Worm (Caenorhabditis elegans): Measurements from ENCODE around the gene sre-26.
A peak's percentile ranks its signal among the peaks of the same experiment; 100 is the strongest.

The sre-26 gene

DNA sequence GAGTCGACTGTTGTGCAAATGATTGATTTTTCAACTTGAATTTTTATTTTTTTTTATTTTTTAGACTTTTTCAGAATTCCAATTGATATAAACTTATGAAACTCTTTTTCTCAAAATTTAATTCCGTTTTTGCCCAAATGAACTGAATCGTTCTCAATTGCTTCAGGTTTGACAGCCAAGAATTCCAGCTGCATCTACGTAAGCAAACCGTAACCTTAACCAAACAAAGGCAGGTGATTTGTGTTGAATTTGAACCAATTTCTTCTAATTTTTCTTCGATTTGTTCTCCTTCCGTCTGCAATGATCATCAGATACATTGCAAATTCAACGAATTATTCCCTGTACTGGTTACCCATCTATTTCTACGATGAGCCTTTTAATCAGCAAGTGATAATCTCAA is 29.5 kb upstream of the sre-26 start, which contains the start of gene sre-34:
TSS of gene sre-34 (plus strand) at position 301 of the 400 bp plus-strand sequence.
- TF ChIP-seq mel-28 (tag; optimal IDR thresholded peaks at IDR 0.05; ENCODE audit: borderline replicate concordance): no peak
- no peak for TF ChIP-seq F39B2.1 (GFP tag; IDR thresholded peaks at IDR 0.05)
- TF ChIP-seq efl-1 (GFP tag; optimal IDR thresholded peaks at IDR 0.05): no peak
- TF ChIP-seq snpc-4 (GFP tag; optimal IDR thresholded peaks at IDR 0.05): no peak
- no peak for TF ChIP-seq snpc-4 (tag; optimal IDR thresholded peaks at IDR 0.05)
- no peak for TF ChIP-seq snpc-3.4 (tag; optimal IDR thresholded peaks at IDR 0.05)
- no peak for TF ChIP-seq mxl-1 (tag; optimal IDR thresholded peaks at IDR 0.05)
- TF ChIP-seq athp-1 (tag; optimal IDR thresholded peaks at IDR 0.05): no peak
- TF ChIP-seq gei-17 (GFP tag; optimal IDR thresholded peaks at IDR 0.05): no peak
- TF ChIP-seq repo-1 (tag; optimal IDR thresholded peaks at IDR 0.05): no peak
- no peak for TF ChIP-seq snpc-1.1 (tag; optimal IDR thresholded peaks at IDR 0.05; ENCODE audit: insufficient read depth)
- TF ChIP-seq ztf-6 (GFP tag; IDR thresholded peaks at IDR 0.05): no peak
- no peak for TF ChIP-seq tbp1 (GFP tag; optimal IDR thresholded peaks at IDR 0.05)
- no peak for TF ChIP-seq ztf-18 (tag; optimal IDR thresholded peaks at IDR 0.05)
- no peak for TF ChIP-seq lag-1 (GFP tag; IDR thresholded peaks at IDR 0.05)
- TF ChIP-seq B0019.2 (GFP tag; conservative IDR thresholded peaks at IDR 0.05): no peak
- TF ChIP-seq sptf-2 (GFP tag; optimal IDR thresholded peaks at IDR 0.05): no peak
- no peak for TF ChIP-seq D2030.7 (GFP tag; IDR thresholded peaks at IDR 0.05)

DNA sequence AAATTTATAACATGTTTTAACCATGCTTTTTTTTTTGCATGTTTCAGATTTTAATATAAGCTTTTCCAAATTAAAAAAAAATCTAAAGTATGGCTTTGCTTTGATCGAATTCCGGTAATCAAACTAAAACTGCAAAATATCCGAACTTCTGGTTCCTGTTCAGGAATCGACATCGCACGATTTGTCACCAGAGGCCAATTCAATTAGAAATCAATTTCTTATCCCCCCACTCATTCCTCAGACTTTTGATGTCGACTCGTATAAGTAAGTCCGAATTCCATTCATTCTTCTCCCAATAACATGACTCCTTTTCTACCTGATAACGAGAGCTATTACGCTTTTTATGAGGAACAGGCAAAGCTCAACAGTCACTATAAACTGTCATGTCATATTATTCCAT is 27.9 kb upstream of the sre-26 start, which contains the start of gene srh-27:
TSS of gene srh-27 (plus strand) at position 301 of the 400 bp plus-strand sequence.
- no peak for TF ChIP-seq ceh-79 (tag; optimal IDR thresholded peaks at IDR 0.05)
- no peak for TF ChIP-seq lin-35 (GFP tag; optimal IDR thresholded peaks at IDR 0.05)
- TF ChIP-seq F22D6.2 (tag; optimal IDR thresholded peaks at IDR 0.05): no peak
- no peak for TF ChIP-seq atf-7 (tag; optimal IDR thresholded peaks at IDR 0.05)
- TF ChIP-seq attf-3 (GFP tag; conservative IDR thresholded peaks at IDR 0.05): no peak
- TF ChIP-seq hrde-1 (tag; optimal IDR thresholded peaks at IDR 0.05; ENCODE audit: borderline replicate concordance): no peak
- TF ChIP-seq B0035.1 (tag; optimal IDR thresholded peaks at IDR 0.05): no peak
- TF ChIP-seq fkh-3 (tag; optimal IDR thresholded peaks at IDR 0.05): no peak
- no peak for TF ChIP-seq ceh-40 (GFP tag; IDR thresholded peaks at IDR 0.05)
- no peak for TF ChIP-seq bed-1 (GFP tag; IDR thresholded peaks at IDR 0.05)
- TF ChIP-seq madf-3 (GFP tag; IDR thresholded peaks at IDR 0.05): no peak
- TF ChIP-seq let-607 (tag; optimal IDR thresholded peaks at IDR 0.05): no peak
- no peak for TF ChIP-seq nhr-80 (tag; optimal IDR thresholded peaks at IDR 0.05)
- TF ChIP-seq snpc-3.4 (tag; optimal IDR thresholded peaks at IDR 0.05): no peak
- no peak for TF ChIP-seq lsl-1 (GFP tag; optimal IDR thresholded peaks at IDR 0.05)

- TF ChIP-seq ZK185.1 (tag; optimal IDR thresholded peaks at IDR 0.05; ENCODE audit: poor library complexity, severe bottlenecking): no peak
- TF ChIP-seq ztf-28 (GFP tag; IDR thresholded peaks at IDR 0.05): 0 out of 2 replicates have a peak, but pooled peaks have one; percentile 15
These were observed 24.4 kb upstream of the sre-26 start, which contains the start of the genes W05H5.1 and pitr-6 for ce11 chrII:12444679-12445376. TSS of gene W05H5.1 (minus strand) at chrII:12444779. TSS of gene pitr-6 (plus strand) at chrII:12445326.

All from whole organism, young adult.